Fruit fly (Drosophila melanogaster) whole organism, embryonic: ENCODE measurements around the gene Syt12.
A peak's percentile ranks its signal among the peaks of the same experiment; 100 is the strongest.

Experiments used
- Aef1 ChIP-seq: fragments of 200-800 bp; sonication (Bioruptor generic); IDR thresholded peaks from 3 replicates; pipeline ENCODE4 v1.3.6; 2022; ENCODE audit warnings: missing biosample characterization, missing genetic modification characterization
- Atf6 ChIP-seq: fragments of 200-800 bp; sonication (Bioruptor generic); IDR thresholded peaks from 2 replicates; pipeline ENCODE4 v1.3.6; 2022; ENCODE audit warnings: missing biosample characterization, missing genetic modification characterization
- Blimp-1 ChIP-seq: fragments of 200-800 bp; sonication (Bioruptor generic); optimal IDR thresholded peaks from 3 replicates; lab custom pipeline; 2018; ENCODE audit warnings: missing biosample characterization, missing genetic modification characterization, mild to moderate bottlenecking, moderate library complexity, missing genetic modification reagents
- BtbVII ChIP-seq: fragments of 200-800 bp; sonication (Bioruptor generic); optimal IDR thresholded peaks from 3 replicates; lab custom pipeline; 2017; ENCODE audit warnings: missing biosample characterization, mild to moderate bottlenecking, missing genetic modification characterization
- Bteb2 ChIP-seq: fragments of 200-800 bp; sonication (Bioruptor generic); optimal IDR thresholded peaks from 2 replicates; lab custom pipeline; 2016; ENCODE audit warnings: missing biosample characterization, missing genetic modification characterization
- CG11093 ChIP-seq: fragments of 200-800 bp; sonication (Bioruptor generic); IDR thresholded peaks from 3 replicates; pipeline ENCODE4 v1.3.6; 2022; ENCODE audit warnings: missing biosample characterization, missing genetic modification characterization
- CG11456 ChIP-seq: fragments of 200-800 bp; sonication (Bioruptor generic); IDR thresholded peaks from 3 replicates; pipeline ENCODE4 v1.3.6; 2022; ENCODE audit warnings: missing biosample characterization, missing genetic modification characterization
- CG11696 ChIP-seq: fragments of 200-800 bp; sonication (Bioruptor generic); IDR thresholded peaks from 2 replicates; pipeline ENCODE4 v1.3.6; 2022; ENCODE audit warnings: missing biosample characterization, missing genetic modification characterization
- CG12104 ChIP-seq: fragments of 200-800 bp; sonication (Bioruptor generic); optimal IDR thresholded peaks from 3 replicates; lab custom pipeline; 2016; ENCODE audit warnings: missing biosample characterization, missing genetic modification characterization
- CG12155 ChIP-seq: fragments of 200-800 bp; sonication (Bioruptor generic); optimal IDR thresholded peaks from 3 replicates; lab custom pipeline; 2016; ENCODE audit warnings: missing biosample characterization, missing genetic modification characterization
- CG12219 ChIP-seq: fragments of 200-800 bp; sonication (Bioruptor generic); optimal IDR thresholded peaks from 3 replicates; lab custom pipeline; 2018; ENCODE audit warnings: missing biosample characterization, mild to moderate bottlenecking, missing genetic modification characterization
- CG1233 ChIP-seq: fragments of 200-800 bp; sonication (Bioruptor generic); optimal IDR thresholded peaks from 4 replicates; lab custom pipeline; 2018; ENCODE audit warnings: missing biosample characterization, mild to moderate bottlenecking, missing genetic modification characterization
- CG14014 ChIP-seq: fragments of 200-800 bp; sonication (Bioruptor generic); IDR thresholded peaks from 2 replicates; pipeline ENCODE4 v1.3.6; 2022; ENCODE audit warnings: missing biosample characterization, missing genetic modification characterization
- CG18011 ChIP-seq: fragments of 200-800 bp; sonication (Bioruptor generic); optimal IDR thresholded peaks from 2 replicates; lab custom pipeline; 2017; ENCODE audit warnings: missing biosample characterization, missing genetic modification characterization, mild to moderate bottlenecking, moderate library complexity, missing genotype
- CG18476 ChIP-seq: fragments of 200-800 bp; sonication (Bioruptor generic); optimal IDR thresholded peaks from 2 replicates; lab custom pipeline; 2016; ENCODE audit warnings: missing biosample characterization, mild to moderate bottlenecking, missing genetic modification characterization
- CG2120 ChIP-seq: fragments of 200-800 bp; sonication (Bioruptor generic); optimal IDR thresholded peaks from 3 replicates; lab custom pipeline; 2016; ENCODE audit warnings: missing biosample characterization, missing genetic modification characterization
- CG2875 ChIP-seq: fragments of 200-800 bp; sonication (Bioruptor generic); optimal IDR thresholded peaks from 2 replicates; lab custom pipeline; 2017; ENCODE audit warnings: missing biosample characterization, mild to moderate bottlenecking, missing genetic modification characterization, missing genetic modification reagents
- CG34376 ChIP-seq: fragments of 200-800 bp; sonication (Bioruptor generic); optimal IDR thresholded peaks from 2 replicates; lab custom pipeline; 2018; ENCODE audit warnings: missing biosample characterization, mild to moderate bottlenecking, missing genetic modification characterization
- CG6654 ChIP-seq: fragments of 200-800 bp; sonication (Bioruptor generic); optimal IDR thresholded peaks from 2 replicates; lab custom pipeline; 2017; ENCODE audit warnings: missing biosample characterization, mild to moderate bottlenecking, missing genetic modification characterization
- CG6683 ChIP-seq: fragments of 200-800 bp; sonication (Bioruptor generic); optimal IDR thresholded peaks from 2 replicates; lab custom pipeline; 2017; ENCODE audit warnings: missing biosample characterization, mild to moderate bottlenecking, missing genetic modification characterization, missing genetic modification reagents
- CG7987 ChIP-seq: fragments of 200-800 bp; sonication (Bioruptor generic); optimal IDR thresholded peaks from 2 replicates; lab custom pipeline; 2018; ENCODE audit warnings: missing biosample characterization, mild to moderate bottlenecking, missing genetic modification characterization, moderate library complexity
- CG8290 ChIP-seq, 3 experiments: fragments of 200-800 bp; sonication (Bioruptor generic); optimal IDR thresholded peaks; 2 replicates each; lab custom pipeline; 2016 to 2019; ENCODE audit warnings: missing biosample characterization in 3 of 3, missing genetic modification characterization in 3 of 3, mild to moderate bottlenecking in 2 of 3, moderate library complexity in 1 of 3
- Eip74EF ChIP-seq, 2 experiments: fragments of 200-800 bp in 1 of 2; fragments of >200 bp in 1 of 2; sonication (Bioruptor generic) in 1 of 2; optimal IDR thresholded peaks; 2 replicates each; lab custom pipeline; 2017 to 2019; ENCODE audit warnings: missing biosample characterization in 2 of 2, missing genetic modification characterization in 2 of 2, mild to moderate bottlenecking in 1 of 2, moderate library complexity in 1 of 2
- Fer1 ChIP-seq: fragments of 200-800 bp; sonication (Bioruptor generic); optimal IDR thresholded peaks from 2 replicates; lab custom pipeline; 2017; ENCODE audit warnings: missing biosample characterization, mild to moderate bottlenecking, missing genetic modification characterization
- HLH54F ChIP-seq: fragments of 200-800 bp; sonication (Bioruptor generic); optimal IDR thresholded peaks from 3 replicates; lab custom pipeline; 2016; ENCODE audit warnings: missing biosample characterization, missing genetic modification characterization
- Hmr ChIP-seq: fragments of 200-800 bp; sonication (Bioruptor generic); optimal IDR thresholded peaks from 3 replicates; lab custom pipeline; 2017; ENCODE audit warnings: mild to moderate bottlenecking, missing biosample characterization, missing genetic modification reagents, missing genetic modification characterization
- Hmx ChIP-seq: fragments of 200-800 bp; sonication (Bioruptor generic); optimal IDR thresholded peaks from 2 replicates; lab custom pipeline; 2016; ENCODE audit warnings: missing biosample characterization, missing genetic modification characterization
- Med ChIP-seq: fragments of 200-800 bp; sonication (Bioruptor generic); peaks from one replicate; lab custom pipeline; 2016; ENCODE audit warnings: missing biosample characterization, missing genetic modification characterization, mild to moderate bottlenecking, inconsistent platforms, moderate library complexity
- PHDP ChIP-seq: fragments of 200-800 bp; sonication (Bioruptor generic); optimal IDR thresholded peaks from 3 replicates; lab custom pipeline; 2018; ENCODE audit warnings: missing biosample characterization, mild to moderate bottlenecking, missing genetic modification characterization, moderate library complexity
- Rfx ChIP-seq: fragments of 200-800 bp; sonication (Bioruptor generic); IDR thresholded peaks from 2 replicates; pipeline ENCODE4 v1.3.6; 2022; ENCODE audit warnings: missing biosample characterization, missing genetic modification characterization
- az2 ChIP-seq: fragments of 200-800 bp; sonication (Bioruptor generic); optimal IDR thresholded peaks from 3 replicates; lab custom pipeline; 2016; ENCODE audit warnings: missing biosample characterization, missing genetic modification characterization
- crol ChIP-seq: fragments of 200-800 bp; sonication (Bioruptor generic); IDR thresholded peaks from 2 replicates; pipeline ENCODE4 v1.3.6; 2022; ENCODE audit warnings: missing biosample characterization, missing genetic modification characterization
- dan ChIP-seq: fragments of 200-800 bp; sonication (Bioruptor generic); IDR thresholded peaks from 2 replicates; pipeline ENCODE4 v1.3.6; 2022; ENCODE audit warnings: missing biosample characterization, missing genetic modification characterization
- grau ChIP-seq: fragments of 200-800 bp; optimal IDR thresholded peaks from 3 replicates; lab custom pipeline; 2019; ENCODE audit warnings: missing biosample characterization, mild to moderate bottlenecking, missing genetic modification characterization, moderate library complexity
- gsb ChIP-seq: fragments of 200-800 bp; sonication (Bioruptor generic); IDR thresholded peaks from 2 replicates; pipeline ENCODE4 v1.3.6; 2022; ENCODE audit warnings: missing biosample characterization, missing genetic modification characterization
- her ChIP-seq: fragments of 200-800 bp; sonication (Bioruptor generic); optimal IDR thresholded peaks from 2 replicates; lab custom pipeline; 2016; ENCODE audit warnings: missing biosample characterization, missing genetic modification characterization
- ind ChIP-seq: fragments of 200-800 bp; sonication (Bioruptor generic); optimal IDR thresholded peaks from 3 replicates; lab custom pipeline; 2016; ENCODE audit warnings: missing biosample characterization, missing genetic modification characterization
- klu ChIP-seq: fragments of 200-800 bp; sonication (Bioruptor generic); IDR thresholded peaks from 2 replicates; pipeline ENCODE4 v1.3.6; 2022; ENCODE audit warnings: missing biosample characterization, missing genetic modification characterization
- lab ChIP-seq: fragments of 200-800 bp; sonication (Bioruptor generic); optimal IDR thresholded peaks from 3 replicates; lab custom pipeline; 2017; ENCODE audit warnings: missing biosample characterization, missing genetic modification characterization, mild to moderate bottlenecking, moderate library complexity, missing genetic modification reagents
- mam ChIP-seq: fragments of 200-800 bp; sonication (Bioruptor generic); optimal IDR thresholded peaks from 3 replicates; lab custom pipeline; 2016; ENCODE audit warnings: missing biosample characterization, missing genetic modification characterization
- mirr ChIP-seq: fragments of 200-800 bp; sonication (Bioruptor generic); optimal IDR thresholded peaks from 3 replicates; lab custom pipeline; 2018; ENCODE audit warnings: missing biosample characterization, mild to moderate bottlenecking, missing genetic modification characterization
- prd ChIP-seq, 3 experiments: fragments of >200 bp in 2 of 3; fragments of 200-800 bp in 1 of 3; sonication (Bioruptor generic) in 1 of 3; optimal IDR thresholded peaks in 2 of 3; IDR thresholded peaks in 1 of 3; 2 replicates in 2 of 3; 3 replicates in 1 of 3; pipeline versions ENCODE4 v1.3.6 to Lab custom; 2017 to 2022; ENCODE audit warnings: missing biosample characterization in 1 of 3, missing genetic modification characterization in 1 of 3
- row ChIP-seq: fragments of 200-800 bp; sonication (Bioruptor generic); IDR thresholded peaks from 3 replicates; pipeline ENCODE4 v1.3.6; 2022; ENCODE audit warnings: missing biosample characterization, missing genetic modification characterization
- slp2 ChIP-seq: fragments of 200-800 bp; sonication (Bioruptor generic); optimal IDR thresholded peaks from 2 replicates; lab custom pipeline; 2016; ENCODE audit warnings: missing biosample characterization, missing genetic modification characterization
- sr ChIP-seq: fragments of 200-800 bp; sonication (Bioruptor generic); IDR thresholded peaks from 3 replicates; pipeline ENCODE4 v1.3.6; 2022; ENCODE audit warnings: missing biosample characterization, missing genetic modification characterization
- sug ChIP-seq: fragments of 200-800 bp; optimal IDR thresholded peaks from 2 replicates; lab custom pipeline; 2019; ENCODE audit warnings: missing biosample characterization, mild to moderate bottlenecking, missing genetic modification characterization, moderate library complexity
- tna ChIP-seq: fragments of 200-800 bp; sonication (Bioruptor generic); IDR thresholded peaks from 2 replicates; pipeline ENCODE4 v1.3.6; 2022; ENCODE audit warnings: missing biosample characterization, missing genetic modification characterization; ENCODE audit not compliant: partially characterized antibody
- tx ChIP-seq: fragments of 200-800 bp; sonication (Bioruptor generic); optimal IDR thresholded peaks from 2 replicates; lab custom pipeline; 2016; ENCODE audit warnings: missing biosample characterization, missing genetic modification characterization
- unpg ChIP-seq: fragments of 200-800 bp; sonication (Bioruptor generic); optimal IDR thresholded peaks from 3 replicates; lab custom pipeline; 2018; ENCODE audit warnings: missing biosample characterization, mild to moderate bottlenecking, missing genetic modification characterization, moderate library complexity
- wdn ChIP-seq: fragments of 200-800 bp; sonication (Bioruptor generic); IDR thresholded peaks from 2 replicates; pipeline ENCODE4 v1.3.6; 2022; ENCODE audit warnings: missing biosample characterization, missing genetic modification characterization

Gene Syt12

DNA sequence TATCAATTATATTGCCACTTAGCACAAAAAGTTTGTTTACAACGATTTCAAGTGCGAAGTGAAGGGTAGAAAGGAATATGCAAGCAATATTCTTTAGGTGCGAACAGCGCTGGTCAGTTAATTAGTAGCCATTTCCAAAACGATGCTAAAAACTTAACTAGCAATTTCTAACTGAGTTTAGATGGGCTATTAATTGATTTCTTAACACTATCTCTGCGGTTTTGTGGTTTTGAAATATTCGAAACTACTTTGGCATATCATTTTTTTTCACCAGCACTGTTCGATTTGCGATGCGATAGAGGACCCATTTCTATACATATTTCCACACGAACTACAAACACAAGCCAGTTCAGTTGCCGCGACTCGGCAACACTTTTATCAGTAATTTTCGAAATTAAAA is 17.5 kb downstream of the Syt12 start (continued):
- TF ChIP-seq sug (tag; lab: Kevin White, UChicago) (peak; percentile 2), tna (no peak), CG6683 (GFP tag; lab: Kevin White, UChicago) (no peak), prd (optimal IDR thresholded peaks at IDR 0.05; lab: Kevin White, UChicago) (no peak), prd (GFP tag; IDR thresholded peaks at IDR 0.05; lab: Robert Waterston, UW) (0 out of 3 replicates have a peak, but pooled peaks have one; percentile 14), CG14014 (GFP tag; lab: Robert Waterston, UW) (peak; percentile 16; the same call in 1 of the 2 replicates), CG18011 (GFP tag; lab: Kevin White, UChicago) (no peak), CG2875 (GFP tag; lab: Kevin White, UChicago) (no peak), CG11093 (GFP tag; lab: Robert Waterston, UW) (no peak), unpg (GFP tag; lab: Kevin White, UChicago) (peak; percentile 2), CG1233 (GFP tag; lab: Kevin White, UChicago) (no peak), slp2 (GFP tag; lab: Kevin White, UChicago) (no peak), wdn (GFP tag; lab: Robert Waterston, UW) (no peak), dan (GFP tag; lab: Robert Waterston, UW) (no peak), gsb (no peak), Blimp-1 (GFP tag; lab: Kevin White, UChicago) (no peak), CG7987 (GFP tag; lab: Kevin White, UChicago) (no peak), ind (GFP tag; lab: Kevin White, UChicago) (peak; percentile 3), sr (no peak), Fer1 (GFP tag; lab: Kevin White, UChicago) (peak; percentile 29), tx (GFP tag; lab: Kevin White, UChicago) (no peak), Atf6 (GFP tag; lab: Robert Waterston, UW) (peak; percentile 30; the same call in 1 of the 2 replicates), Med (GFP tag; lab: Kevin White, UChicago) (peak; percentile 86), Hmx (GFP tag; lab: Kevin White, UChicago) (no peak), CG11456 (0 out of 3 replicates have a peak, but pooled peaks have one; percentile 43), CG12219 (GFP tag; lab: Kevin White, UChicago) (no peak), lab (GFP tag; lab: Kevin White, UChicago) (peak; percentile 70), grau (tag; lab: Kevin White, UChicago) (peak; percentile 31), CG12104 (GFP tag; lab: Kevin White, UChicago) (no peak), mam (GFP tag; lab: Kevin White, UChicago) (peak; percentile 29), CG11696 (peak; percentile 82), HLH54F (GFP tag; lab: Kevin White, UChicago) (no peak), CG6654 (GFP tag; lab: Kevin White, UChicago) (no peak), crol (GFP tag; lab: Robert Waterston, UW) (no peak), Aef1 (GFP tag; lab: Robert Waterston, UW) (no peak), CG2120 (peak; percentile 71), CG18476 (no peak), Hmr (GFP tag; lab: Kevin White, UChicago) (peak; percentile 52), CG8290 (GFP tag; optimal IDR thresholded peaks at IDR 0.05; lab: Kevin White, UChicago) (no peak), CG8290 (tag; optimal IDR thresholded peaks at IDR 0.05; lab: Kevin White, UChicago) (peak in 1 of 2 experiments; percentile 43), klu (GFP tag; lab: Robert Waterston, UW) (no peak), CG34376 (GFP tag; lab: Kevin White, UChicago) (no peak), mirr (GFP tag; lab: Kevin White, UChicago) (no peak), az2 (GFP tag; lab: Kevin White, UChicago) (no peak), row (peak; percentile 51; the same call in 2 of the 3 replicates), PHDP (tag; lab: Kevin White, UChicago) (peak; percentile 11), her (GFP tag; lab: Kevin White, UChicago) (no peak), Bteb2 (GFP tag; lab: Kevin White, UChicago) (peak; percentile 18), BtbVII (no peak), Eip74EF (GFP tag; optimal IDR thresholded peaks at IDR 0.05; lab: Kevin White, UChicago) (no peak), CG12155 (GFP tag; lab: Kevin White, UChicago) (peak; percentile 8), Rfx (GFP tag; lab: Robert Waterston, UW) (peak; percentile 39; the same call in 1 of the 2 replicates)
